Fruit fly (Drosophila melanogaster): Measurements from ENCODE around the gene Papst2.
A peak's percentile ranks its signal among the peaks of the same experiment; 100 is the strongest.

DNA sequence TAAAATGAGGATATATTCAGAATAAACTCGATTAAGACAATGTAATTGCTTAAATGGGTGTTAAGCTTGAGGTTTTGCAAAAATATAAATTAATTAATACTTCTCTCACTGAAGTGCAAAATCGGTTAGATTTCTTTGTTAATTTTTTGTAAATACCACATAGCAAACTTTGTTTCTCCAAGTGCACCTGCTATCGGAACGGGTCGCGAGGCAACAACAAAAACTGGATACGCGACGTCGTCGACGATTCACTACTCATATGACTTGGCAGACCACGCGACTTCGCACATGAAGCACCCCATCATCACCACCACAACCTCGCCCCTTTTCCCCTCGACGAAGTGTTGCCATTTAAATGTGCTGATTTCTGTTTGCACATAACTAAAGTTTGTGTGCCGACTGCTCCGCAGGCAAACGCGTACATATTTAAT is 35.5 kb upstream of the Papst2 start:
- TF ChIP-seq CG1792 (GFP tag; optimal IDR thresholded peaks at IDR 0.05), result no peak
- no peak for TF ChIP-seq CG7987 (GFP tag; optimal IDR thresholded peaks at IDR 0.05)
- no peak for TF ChIP-seq CG10267 (tag; optimal IDR thresholded peaks at IDR 0.05)
- TF ChIP-seq mld (GFP tag; IDR thresholded peaks at IDR 0.05; ENCODE audit: partially characterized antibody), result no peak
- TF ChIP-seq CG16779 (GFP tag; IDR thresholded peaks at IDR 0.05), result no peak
- TF ChIP-seq sc (optimal IDR thresholded peaks at IDR 0.05), result no peak
- no peak for TF ChIP-seq sc (GFP tag; optimal IDR thresholded peaks at IDR 0.05)
- peak; percentile 1 for TF ChIP-seq CG6854 (GFP tag; optimal IDR thresholded peaks at IDR 0.05)
- peak; percentile 26 for TF ChIP-seq Fer3 (tag; optimal IDR thresholded peaks at IDR 0.05)
- TF ChIP-seq psq (GFP tag; optimal IDR thresholded peaks at IDR 0.05), result no peak
- TF ChIP-seq Dfd (GFP tag; optimal IDR thresholded peaks at IDR 0.05), result no peak
- TF ChIP-seq CG2120 (GFP tag; optimal IDR thresholded peaks at IDR 0.05), result peak; percentile 31
- no peak for TF ChIP-seq CG16813 (GFP tag; IDR thresholded peaks at IDR 0.05; ENCODE audit: partially characterized antibody)

Data from whole organism, embryonic.